Worm (Caenorhabditis elegans) whole organism, early embryonic: ENCODE results near the gene srh-32.

Experiments
- aly-1 ChIP-seq: sonication (generic microtip); optimal IDR thresholded peaks from 2 replicates; lab custom pipeline; 2016; ENCODE audit warnings: missing genetic modification characterization, missing compliant biosample characterization
- ama-1 ChIP-seq: fragments of 150-350 bp; optimal IDR thresholded peaks from 2 replicates; lab custom pipeline; 2014
- ceh-13 ChIP-seq: fragments of 200-800 bp; sonication (Bioruptor generic); optimal IDR thresholded peaks from 2 replicates; lab custom pipeline; 2018; ENCODE audit warnings: mild to moderate bottlenecking, missing genetic modification characterization, missing compliant biosample characterization
- ceh-36 ChIP-seq: sonication (generic microtip); optimal IDR thresholded peaks from 2 replicates; lab custom pipeline; 2016; ENCODE audit warnings: missing genetic modification characterization, inconsistent platforms, missing compliant biosample characterization
- ets-7 ChIP-seq: sonication (generic microtip); optimal IDR thresholded peaks from 2 replicates; lab custom pipeline; 2016; ENCODE audit warnings: missing genotype, missing genetic modification characterization, missing compliant biosample characterization
- flt-1 ChIP-seq: fragments of 200-800 bp; sonication (Bioruptor generic); IDR thresholded peaks from 2 replicates; pipeline ENCODE4 v1.3.6; 2022; ENCODE audit warnings: missing genetic modification characterization, missing compliant biosample characterization
- hmbx-1 ChIP-seq: sonication (generic microtip); optimal IDR thresholded peaks from 2 replicates; lab custom pipeline; 2016; ENCODE audit warnings: mild to moderate bottlenecking, missing genetic modification characterization, missing compliant biosample characterization
- hmg-4 ChIP-seq: fragments of 200-800 bp; sonication (Bioruptor generic); optimal IDR thresholded peaks from 2 replicates; lab custom pipeline; 2018; ENCODE audit warnings: mild to moderate bottlenecking, missing genetic modification characterization, missing compliant biosample characterization
- scrt-1 ChIP-seq: fragments of 200-800 bp; sonication (Bioruptor generic); IDR thresholded peaks from 2 replicates; pipeline ENCODE4 v1.3.6; 2022; ENCODE audit warnings: missing genetic modification characterization, missing compliant biosample characterization
- tbx-37 ChIP-seq: fragments of 200-800 bp; sonication (Bioruptor generic); conservative IDR thresholded peaks from 2 replicates; pipeline ENCODE4 v1.3.6; 2022; ENCODE audit warnings: missing genetic modification reagents, missing genetic modification characterization, missing compliant biosample characterization
- tra-4 ChIP-seq: sonication (generic microtip); optimal IDR thresholded peaks from 2 replicates; lab custom pipeline; 2017; ENCODE audit warnings: missing genetic modification characterization, missing compliant biosample characterization

ce11 chrV:17665906-17666305 lies 35.1 kb upstream of the srh-32 start, which contains the start of gene F59A1.11:
- TF ChIP-seq hmbx-1 (tag; lab: Kevin White, UChicago) (no peak), ceh-13 (GFP tag; lab: Kevin White, UChicago) (no peak), hmg-4 (GFP tag; lab: Kevin White, UChicago) (no peak), tbx-37 (GFP tag; lab: Robert Waterston, UW) (no peak), aly-1 (tag; lab: Kevin White, UChicago) (no peak), ama-1 (lab: Kevin White, UChicago) (no peak), ceh-36 (tag; lab: Kevin White, UChicago) (no peak), ets-7 (tag; lab: Kevin White, UChicago) (no peak), tra-4 (tag; lab: Kevin White, UChicago) (no peak), flt-1 (GFP tag; lab: Robert Waterston, UW) (no peak), scrt-1 (GFP tag; lab: Robert Waterston, UW) (no peak)
